Fruit fly (Drosophila melanogaster): ENCODE results near the gene CG15056.

dm6 chrX:18366033-18366850 is 49.0 kb upstream of the CG15056 start, which contains the start of gene CrebB:
- TF ChIP-seq psq (optimal IDR thresholded peaks at IDR 0.05) (no peak), CG8478 (optimal IDR thresholded peaks at IDR 0.05) (peak; percentile 71), Dll (optimal IDR thresholded peaks at IDR 0.05) (no peak), usp (GFP tag; optimal IDR thresholded peaks at IDR 0.05) (no peak), pan (optimal IDR thresholded peaks at IDR 0.05) (no peak), EcR (GFP tag; optimal IDR thresholded peaks at IDR 0.05) (no peak)
